Worm (Caenorhabditis elegans): ENCODE measurements around the gene F53F8.7.

Gene F53F8.7

ce11 chrV:20714503-20714902 lies 16.3 kb upstream of the F53F8.7 start:
- TF ChIP-seq him-1 (tag; optimal IDR thresholded peaks at IDR 0.05): no peak
- TF ChIP-seq dao-5 (tag; optimal IDR thresholded peaks at IDR 0.05): no peak
- no peak for TF ChIP-seq W03F9.2 (tag; optimal IDR thresholded peaks at IDR 0.05)

- TF ChIP-seq dao-5 (tag; optimal IDR thresholded peaks at IDR 0.05) (no peak), him-1 (tag; optimal IDR thresholded peaks at IDR 0.05) (no peak), W03F9.2 (tag; optimal IDR thresholded peaks at IDR 0.05) (no peak)
Measured at ce11 chrV:20713620-20714019, 15.5 kb upstream of the F53F8.7 start, which contains the start of gene Y44A6C.1. Gene Y44A6C.1, plus strand, starts transcription at chrV:20713920.

- TF ChIP-seq him-1 (tag; optimal IDR thresholded peaks at IDR 0.05) (no peak), W03F9.2 (tag; optimal IDR thresholded peaks at IDR 0.05) (peak; percentile 6), dao-5 (tag; optimal IDR thresholded peaks at IDR 0.05) (no peak)
Measured at ce11 chrV:20712994-20713326, 14.8 kb upstream of the F53F8.7 start.

- TF ChIP-seq W03F9.2 (tag; optimal IDR thresholded peaks at IDR 0.05) (no peak), him-1 (tag; optimal IDR thresholded peaks at IDR 0.05) (no peak), dao-5 (tag; optimal IDR thresholded peaks at IDR 0.05) (no peak)
Measured at ce11 chrV:20712318-20712993, 14.3 kb upstream of the F53F8.7 start.

ce11 chrV:20711733-20712132 lies 13.6 kb upstream of the F53F8.7 start:
- no peak for TF ChIP-seq him-1 (tag; optimal IDR thresholded peaks at IDR 0.05)
- TF ChIP-seq dao-5 (tag; optimal IDR thresholded peaks at IDR 0.05): no peak
- no peak for TF ChIP-seq W03F9.2 (tag; optimal IDR thresholded peaks at IDR 0.05)

- TF ChIP-seq W03F9.2 (tag; optimal IDR thresholded peaks at IDR 0.05) (no peak), him-1 (tag; optimal IDR thresholded peaks at IDR 0.05) (no peak), dao-5 (tag; optimal IDR thresholded peaks at IDR 0.05) (no peak)
Measured at ce11 chrV:20710642-20711041, 12.5 kb upstream of the F53F8.7 start.

- no peak for TF ChIP-seq dao-5 (tag; optimal IDR thresholded peaks at IDR 0.05)
- no peak for TF ChIP-seq him-1 (tag; optimal IDR thresholded peaks at IDR 0.05)
- no peak for TF ChIP-seq W03F9.2 (tag; optimal IDR thresholded peaks at IDR 0.05)
Measured at ce11 chrV:20710156-20710555, 12.0 kb upstream of the F53F8.7 start.

- TF ChIP-seq him-1 (tag; optimal IDR thresholded peaks at IDR 0.05) (no peak), dao-5 (tag; optimal IDR thresholded peaks at IDR 0.05) (no peak)
Measured at ce11 chrV:20703998-20704572, 5.9 kb upstream of the F53F8.7 start, which contains the start of the genes F53F8.5 and F53F8.6. Gene F53F8.5, minus strand, starts transcription at chrV:20704049. Gene F53F8.6, plus strand, starts transcription at chrV:20704227.

- peak; percentile 59 for TF ChIP-seq dao-5 (tag; optimal IDR thresholded peaks at IDR 0.05)
- peak; percentile 58 for TF ChIP-seq him-1 (tag; optimal IDR thresholded peaks at IDR 0.05)
- no peak for TF ChIP-seq W03F9.2 (tag; optimal IDR thresholded peaks at IDR 0.05)
Measured at ce11 chrV:20693968-20694367, 4.2 kb downstream of the F53F8.7 start.

ce11 chrV:20692903-20693302 lies 5.3 kb downstream of the F53F8.7 start:
- TF ChIP-seq W03F9.2 (tag; optimal IDR thresholded peaks at IDR 0.05) (no peak), him-1 (tag; optimal IDR thresholded peaks at IDR 0.05) (no peak)

ce11 chrV:20691585-20691984 lies 6.6 kb downstream of the F53F8.7 start, which contains the start of gene F53F8.4:
Gene F53F8.4, minus strand, starts transcription at chrV:20691685.
- TF ChIP-seq dao-5 (tag; optimal IDR thresholded peaks at IDR 0.05) (no peak), him-1 (tag; optimal IDR thresholded peaks at IDR 0.05) (no peak), W03F9.2 (tag; optimal IDR thresholded peaks at IDR 0.05) (no peak)

- TF ChIP-seq W03F9.2 (tag; optimal IDR thresholded peaks at IDR 0.05) (no peak), him-1 (tag; optimal IDR thresholded peaks at IDR 0.05) (no peak), dao-5 (tag; optimal IDR thresholded peaks at IDR 0.05) (no peak)
Measured at ce11 chrV:20689481-20690039, 8.6 kb downstream of the F53F8.7 start, which contains the start of gene F53F8.3. Gene F53F8.3, minus strand, starts transcription at chrV:20689531.

- no peak for TF ChIP-seq him-1 (tag; optimal IDR thresholded peaks at IDR 0.05)
Measured at ce11 chrV:20685383-20685782, 12.8 kb downstream of the F53F8.7 start, which contains the start of gene klf-2. Gene klf-2, plus strand, starts transcription at chrV:20685683.

- TF ChIP-seq him-1 (tag; optimal IDR thresholded peaks at IDR 0.05): no peak
Measured at ce11 chrV:20682309-20682708, 15.9 kb downstream of the F53F8.7 start.

- no peak for TF ChIP-seq him-1 (tag; optimal IDR thresholded peaks at IDR 0.05)
Measured at ce11 chrV:20681824-20682223, 16.3 kb downstream of the F53F8.7 start.
